Worm (Caenorhabditis elegans) whole organism, L3 larva: Measurements from ENCODE around the gene C25F9.9.

ENCODE experiments used
- nhr-237 ChIP-seq: fragments of 150-350 bp; optimal IDR thresholded peaks from 2 replicates; lab custom pipeline; 2014; ENCODE audit warnings: missing biosample characterization, missing genetic modification characterization
- nhr-25 ChIP-seq: sonication (generic microtip); optimal IDR thresholded peaks from 2 replicates; lab custom pipeline; 2017; ENCODE audit warnings: missing biosample characterization, missing genetic modification characterization
- pha-4 ChIP-seq: fragments of 150-350 bp; optimal IDR thresholded peaks from 2 replicates; lab custom pipeline; 2014; ENCODE audit warnings: missing biosample characterization, missing genetic modification reagents, missing genetic modification characterization
- pqm-1 ChIP-seq: fragments of 150-350 bp; optimal IDR thresholded peaks from 2 replicates; lab custom pipeline; 2017; ENCODE audit warnings: missing biosample characterization, missing genetic modification characterization, inconsistent platforms
- unc-39 ChIP-seq: sonication (generic microtip); optimal IDR thresholded peaks from 4 replicates; lab custom pipeline; 2017; ENCODE audit warnings: missing biosample characterization, missing genetic modification characterization

ce11 chrV:19436307-19436706 is 19.9 kb downstream of the C25F9.9 start, which contains the start of gene C25F9.14:
- TF ChIP-seq pqm-1 (tag; lab: Kevin White, UChicago) (no peak), pha-4 (no peak), nhr-25 (tag; lab: Kevin White, UChicago) (no peak), nhr-237 (tag; lab: Kevin White, UChicago) (no peak), unc-39 (tag; lab: Kevin White, UChicago) (no peak)
